Fruit fly (Drosophila melanogaster): ENCODE measurements around the gene CG10903.

dm6 chr3R:7990257-7990656 lies 40.0 kb upstream of the CG10903 start:
- no peak for TF ChIP-seq fru (GFP tag; optimal IDR thresholded peaks at IDR 0.05)
- TF ChIP-seq psq (GFP tag; optimal IDR thresholded peaks at IDR 0.05): no peak
